Worm (Caenorhabditis elegans): ENCODE results near the gene mop-25.1.

DNA sequence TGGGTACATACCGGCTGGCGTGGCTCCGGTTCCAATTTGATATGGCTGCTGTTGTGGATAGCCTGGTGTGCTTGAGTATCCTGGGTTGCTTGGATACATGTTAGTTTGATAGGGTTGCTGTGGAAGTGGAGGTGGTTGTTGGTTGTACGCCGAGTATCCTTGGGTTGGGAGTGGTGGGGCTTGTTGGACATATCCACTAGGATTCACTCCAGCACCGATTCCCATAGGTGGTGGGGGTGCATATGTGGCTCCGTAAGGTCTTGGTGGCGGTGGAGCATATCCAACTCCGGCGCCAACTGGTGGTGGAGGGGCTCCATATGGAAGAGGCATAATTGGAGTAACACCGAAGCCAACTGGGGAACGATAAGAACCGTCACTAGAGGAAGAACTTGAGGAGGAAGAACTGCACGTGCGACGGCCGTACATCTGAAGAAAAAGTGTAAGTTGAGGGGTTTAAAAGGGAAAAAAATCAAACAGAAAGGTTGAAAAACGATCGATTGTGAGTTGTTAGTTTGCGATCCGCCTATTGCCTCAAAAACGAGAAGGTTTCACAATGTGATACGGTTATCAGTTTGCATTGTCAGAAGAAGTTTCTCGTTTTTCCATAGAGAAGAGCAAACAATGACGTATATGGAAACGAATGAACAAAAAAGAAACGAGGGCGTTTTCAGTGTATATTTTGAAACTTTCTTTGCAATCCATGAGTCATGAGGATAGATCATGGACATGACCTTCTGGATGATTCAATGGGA is 43.6 kb upstream of the mop-25.1 start, which contains the start of gene C16B8.3:
- TF ChIP-seq B0310.2 (tag; optimal IDR thresholded peaks at IDR 0.05) (no peak), tbx-37 (GFP tag; conservative IDR thresholded peaks at IDR 0.05) (no peak), tbx-11 (GFP tag; IDR thresholded peaks at IDR 0.05) (no peak), hmg-4 (GFP tag; optimal IDR thresholded peaks at IDR 0.05) (no peak), ceh-13 (GFP tag; optimal IDR thresholded peaks at IDR 0.05) (no peak), aly-1 (tag; optimal IDR thresholded peaks at IDR 0.05) (no peak), flt-1 (GFP tag; IDR thresholded peaks at IDR 0.05) (no peak), hnd-1 (tag; optimal IDR thresholded peaks at IDR 0.05) (no peak)

Measured in whole organism, early embryonic.